Fruit fly (Drosophila melanogaster) whole organism, embryonic: Measurements from ENCODE around the gene Herc4.

Experiments
- Bdp1 ChIP-seq: fragments of 200-800 bp; sonication (Bioruptor generic); optimal IDR thresholded peaks from 3 replicates; lab custom pipeline; 2016; ENCODE audit warnings: missing biosample characterization, missing genetic modification characterization
- CG10321 ChIP-seq: fragments of 200-800 bp; sonication (Bioruptor generic); IDR thresholded peaks from 2 replicates; pipeline ENCODE4 v1.3.6; 2022; ENCODE audit warnings: missing biosample characterization, missing genetic modification characterization
- CG10979 ChIP-seq: fragments of 200-800 bp; sonication (Bioruptor generic); optimal IDR thresholded peaks from 2 replicates; lab custom pipeline; 2018; ENCODE audit warnings: missing biosample characterization, mild to moderate bottlenecking, missing genetic modification characterization, moderate library complexity
- CG12155 ChIP-seq: fragments of 200-800 bp; sonication (Bioruptor generic); optimal IDR thresholded peaks from 3 replicates; lab custom pipeline; 2016; ENCODE audit warnings: missing biosample characterization, missing genetic modification characterization
- CG12236 ChIP-seq: fragments of 200-800 bp; sonication (Bioruptor generic); optimal IDR thresholded peaks from 2 replicates; lab custom pipeline; 2016; ENCODE audit warnings: missing biosample characterization, missing genetic modification characterization
- CG15514 ChIP-seq: fragments of 200-800 bp; sonication (Bioruptor generic); optimal IDR thresholded peaks from 3 replicates; lab custom pipeline; 2017; ENCODE audit warnings: missing biosample characterization, missing genetic modification characterization, mild to moderate bottlenecking, moderate library complexity, missing genetic modification reagents
- CG15696 ChIP-seq: fragments of 200-800 bp; sonication (Bioruptor generic); optimal IDR thresholded peaks from 2 replicates; lab custom pipeline; 2019; ENCODE audit warnings: missing biosample characterization, mild to moderate bottlenecking, missing genetic modification characterization, moderate library complexity
- CG1647 ChIP-seq: fragments of 200-800 bp; sonication (Bioruptor generic); optimal IDR thresholded peaks from 3 replicates; lab custom pipeline; 2016; ENCODE audit warnings: missing biosample characterization, missing genetic modification characterization
- CG16863 ChIP-seq: fragments of 200-800 bp; sonication (Bioruptor generic); optimal IDR thresholded peaks from 3 replicates; lab custom pipeline; 2016; ENCODE audit warnings: missing biosample characterization, missing genetic modification characterization
- CG2199 ChIP-seq: fragments of 200-800 bp; sonication (Bioruptor generic); IDR thresholded peaks from 3 replicates; pipeline ENCODE4 v1.3.6; 2022; ENCODE audit warnings: missing biosample characterization, missing genetic modification characterization
- CG33557 ChIP-seq: fragments of 200-800 bp; sonication (Bioruptor generic); optimal IDR thresholded peaks from 2 replicates; lab custom pipeline; 2019; ENCODE audit warnings: missing biosample characterization, mild to moderate bottlenecking, missing genetic modification characterization, moderate library complexity
- CG34224 ChIP-seq: fragments of 200-800 bp; sonication (Bioruptor generic); IDR thresholded peaks from 3 replicates; pipeline ENCODE4 v1.3.6; 2022; ENCODE audit warnings: missing biosample characterization, missing genetic modification characterization; ENCODE audit not compliant: partially characterized antibody
- CG34422 ChIP-seq: fragments of 200-800 bp; sonication (Bioruptor generic); IDR thresholded peaks from 3 replicates; pipeline ENCODE4 v1.3.6; 2022; ENCODE audit warnings: missing biosample characterization, missing genetic modification characterization
- CG7928 ChIP-seq: fragments of 200-800 bp; sonication (Bioruptor generic); optimal IDR thresholded peaks from 2 replicates; lab custom pipeline; 2017; ENCODE audit warnings: missing biosample characterization, mild to moderate bottlenecking, missing genetic modification characterization
- CG9932 ChIP-seq: fragments of 200-800 bp; sonication (Bioruptor generic); IDR thresholded peaks from 2 replicates; pipeline ENCODE4 v1.3.6; 2022; ENCODE audit warnings: missing biosample characterization, missing genetic modification characterization
- CkIIα-i1 ChIP-seq: fragments of 200-800 bp; sonication (Bioruptor generic); IDR thresholded peaks from 2 replicates; pipeline ENCODE4 v1.3.6; 2022; ENCODE audit warnings: missing biosample characterization, missing genetic modification characterization
- Deaf1 ChIP-seq: fragments of 200-800 bp; optimal IDR thresholded peaks from 3 replicates; lab custom pipeline; 2019; ENCODE audit warnings: missing biosample characterization, mild to moderate bottlenecking, missing genetic modification characterization, moderate library complexity
- Dek ChIP-seq: fragments of 200-800 bp; sonication (Bioruptor generic); optimal IDR thresholded peaks from 3 replicates; lab custom pipeline; 2019; ENCODE audit warnings: missing biosample characterization, mild to moderate bottlenecking, missing genetic modification characterization, moderate library complexity
- Dref ChIP-seq: fragments of 200-800 bp; sonication (Bioruptor generic); IDR thresholded peaks from 2 replicates; pipeline ENCODE4 v1.3.6; 2022; ENCODE audit warnings: missing biosample characterization, missing genetic modification characterization
- Drgx ChIP-seq: fragments of 200-800 bp; sonication (Bioruptor generic); IDR thresholded peaks from 2 replicates; pipeline ENCODE4 v1.3.6; 2022; ENCODE audit warnings: missing biosample characterization, missing genetic modification characterization
- Hr51 ChIP-seq, 2 experiments: fragments of 200-800 bp; sonication (Bioruptor generic); optimal IDR thresholded peaks; 2 replicates in 1 of 2; 3 replicates in 1 of 2; lab custom pipeline; 2016 to 2018; ENCODE audit warnings: missing biosample characterization in 2 of 2, missing genetic modification characterization in 2 of 2, mild to moderate bottlenecking in 1 of 2, moderate library complexity in 1 of 2
- Meics ChIP-seq: fragments of 200-800 bp; sonication (Bioruptor generic); optimal IDR thresholded peaks from 2 replicates; lab custom pipeline; 2017; ENCODE audit warnings: missing biosample characterization, mild to moderate bottlenecking, missing genetic modification characterization
- Pdp1 ChIP-seq, 2 experiments: fragments of 200-800 bp; sonication (Bioruptor generic); optimal IDR thresholded peaks; 3 replicates each; lab custom pipeline; 2016; ENCODE audit warnings: missing biosample characterization in 2 of 2, missing genetic modification characterization in 2 of 2, mild to moderate bottlenecking in 1 of 2, moderate library complexity in 1 of 2
- Ravus ChIP-seq: fragments of 200-800 bp; sonication (Bioruptor generic); IDR thresholded peaks from 2 replicates; pipeline ENCODE4 v1.3.6; 2022; ENCODE audit warnings: missing biosample characterization, missing genetic modification characterization
- Sry-δ ChIP-seq: fragments of 200-800 bp; sonication (Bioruptor generic); optimal IDR thresholded peaks from 2 replicates; lab custom pipeline; 2016; ENCODE audit warnings: missing biosample characterization, missing genetic modification characterization
- Ssrp ChIP-seq: fragments of 200-800 bp; sonication (Bioruptor generic); optimal IDR thresholded peaks from 2 replicates; lab custom pipeline; 2018; ENCODE audit warnings: missing biosample characterization, mild to moderate bottlenecking, missing genetic modification characterization, moderate library complexity
- Xbp1 ChIP-seq: fragments of 200-800 bp; sonication (Bioruptor generic); optimal IDR thresholded peaks from 3 replicates; lab custom pipeline; 2016; ENCODE audit warnings: missing biosample characterization, mild to moderate bottlenecking, missing genetic modification characterization
- al ChIP-seq: fragments of 200-800 bp; sonication (Bioruptor generic); IDR thresholded peaks from 2 replicates; pipeline ENCODE4 v1.3.6; 2022; ENCODE audit warnings: missing biosample characterization, missing genetic modification characterization
- bigmax ChIP-seq: fragments of 200-800 bp; sonication (Bioruptor generic); optimal IDR thresholded peaks from 2 replicates; lab custom pipeline; 2018; ENCODE audit warnings: missing biosample characterization, mild to moderate bottlenecking, missing genetic modification characterization
- cato ChIP-seq: fragments of 200-800 bp; sonication (Bioruptor generic); optimal IDR thresholded peaks from 2 replicates; lab custom pipeline; 2016; ENCODE audit warnings: missing biosample characterization, missing genetic modification characterization, borderline replicate concordance
- caup ChIP-seq: fragments of 200-800 bp; sonication (Bioruptor generic); optimal IDR thresholded peaks from 3 replicates; lab custom pipeline; 2017; ENCODE audit warnings: missing biosample characterization, mild to moderate bottlenecking, missing genetic modification characterization, moderate library complexity; ENCODE audit not compliant: severe bottlenecking
- chif ChIP-seq, 2 experiments: fragments of 200-800 bp; sonication (Bioruptor generic); optimal IDR thresholded peaks; 3 replicates each; lab custom pipeline; 2016; ENCODE audit warnings: missing biosample characterization in 2 of 2, missing genetic modification characterization in 2 of 2
- ci ChIP-seq: fragments of 200-800 bp; sonication (Bioruptor generic); IDR thresholded peaks from 3 replicates; pipeline ENCODE4 v1.3.6; 2022; ENCODE audit warnings: missing biosample characterization, missing genetic modification characterization
- disco-r ChIP-seq: fragments of 200-800 bp; sonication (Bioruptor generic); optimal IDR thresholded peaks from 2 replicates; lab custom pipeline; 2016; ENCODE audit warnings: missing biosample characterization, missing genetic modification characterization
- en ChIP-seq: fragments of 200-800 bp; sonication (Bioruptor generic); optimal IDR thresholded peaks from 2 replicates; lab custom pipeline; 2016; ENCODE audit warnings: missing biosample characterization, missing genetic modification characterization
- esg ChIP-seq: fragments of 200-800 bp; sonication (Bioruptor generic); conservative IDR thresholded peaks from 2 replicates; pipeline ENCODE4 v1.3.6; 2022; ENCODE audit warnings: missing biosample characterization, missing genetic modification characterization
- grn ChIP-seq: fragments of 200-800 bp; sonication (Bioruptor generic); optimal IDR thresholded peaks from 3 replicates; lab custom pipeline; 2017; ENCODE audit warnings: missing biosample characterization, missing genetic modification characterization
- ham ChIP-seq: fragments of 200-800 bp; sonication (Bioruptor generic); IDR thresholded peaks from 2 replicates; pipeline ENCODE4 v1.3.6; 2022; ENCODE audit warnings: missing biosample characterization, missing genetic modification characterization
- hkb ChIP-seq, 2 experiments: fragments of 200-800 bp in 1 of 2; fragments of >200 bp in 1 of 2; sonication (Bioruptor generic) in 1 of 2; IDR thresholded peaks in 1 of 2; optimal IDR thresholded peaks in 1 of 2; 2 replicates each; pipeline versions ENCODE4 v1.3.6 to Lab custom; 2017 to 2022; ENCODE audit warnings: missing biosample characterization in 1 of 2, missing genetic modification characterization in 1 of 2
- nerfin-1 ChIP-seq: fragments of 200-800 bp; sonication (Bioruptor generic); optimal IDR thresholded peaks from 3 replicates; lab custom pipeline; 2019; ENCODE audit warnings: missing biosample characterization, mild to moderate bottlenecking, missing genetic modification characterization, moderate library complexity
- pb ChIP-seq: fragments of 200-800 bp; sonication (Bioruptor generic); optimal IDR thresholded peaks from 3 replicates; lab custom pipeline; 2016; ENCODE audit warnings: missing biosample characterization, missing genetic modification characterization
- repo ChIP-seq: fragments of 200-800 bp; sonication (Bioruptor generic); optimal IDR thresholded peaks from 2 replicates; lab custom pipeline; 2016; ENCODE audit warnings: missing biosample characterization, missing genetic modification characterization
- sd ChIP-seq: fragments of 200-800 bp; sonication (Bioruptor generic); optimal IDR thresholded peaks from 3 replicates; lab custom pipeline; 2018; ENCODE audit warnings: missing biosample characterization, mild to moderate bottlenecking, missing genetic modification characterization, moderate library complexity
- sens ChIP-seq: fragments of 200-800 bp; sonication (Bioruptor generic); peaks from one replicate; lab custom pipeline; 2016; ENCODE audit warnings: missing biosample characterization, missing genetic modification characterization
- sob ChIP-seq: fragments of 200-800 bp; sonication (Bioruptor generic); IDR thresholded peaks from 2 replicates; pipeline ENCODE4 v1.3.6; 2022; ENCODE audit warnings: missing biosample characterization, missing genetic modification characterization
- sqz ChIP-seq: fragments of 200-800 bp; sonication (Bioruptor generic); optimal IDR thresholded peaks from 3 replicates; lab custom pipeline; 2018; ENCODE audit warnings: missing biosample characterization, mild to moderate bottlenecking, missing genetic modification characterization
- stwl ChIP-seq: fragments of 200-800 bp; sonication (Bioruptor generic); optimal IDR thresholded peaks from 3 replicates; lab custom pipeline; 2018; ENCODE audit warnings: missing biosample characterization, mild to moderate bottlenecking, missing genetic modification characterization, moderate library complexity
- wek ChIP-seq: fragments of 200-800 bp; sonication (Bioruptor generic); optimal IDR thresholded peaks from 3 replicates; lab custom pipeline; 2018; ENCODE audit warnings: missing biosample characterization, mild to moderate bottlenecking, missing genetic modification characterization, moderate library complexity

The Herc4 gene

dm6 chr3L:1334571-1335427, 21.3 kb downstream of the Herc4 start, which contains the start of the genes Hmbs and CG2211 (continued):
- TF ChIP-seq CG10979 (peak; percentile 83), ci (GFP tag; lab: Robert Waterston, UW) (peak; percentile 92), cato (GFP tag; lab: Kevin White, UChicago) (peak; percentile 74), Meics (GFP tag; lab: Kevin White, UChicago) (peak; percentile 86), Ssrp (tag; lab: Kevin White, UChicago) (peak; percentile 77), Drgx (GFP tag; lab: Robert Waterston, UW) (peak; percentile 79), al (GFP tag; lab: Robert Waterston, UW) (peak; percentile 79), Dek (tag; lab: Kevin White, UChicago) (peak; percentile 78), sob (GFP tag; lab: Robert Waterston, UW) (peak; percentile 90), CG1647 (GFP tag; lab: Kevin White, UChicago) (peak; percentile 81), CG16863 (GFP tag; lab: Kevin White, UChicago) (peak; percentile 88), esg (peak; percentile 75), Pdp1 (GFP tag; optimal IDR thresholded peaks at IDR 0.05; lab: Kevin White, UChicago) (peak in 1 of 2 experiments; percentile 88), Hr51 (GFP tag; optimal IDR thresholded peaks at IDR 0.05; lab: Kevin White, UChicago) (peak; percentile 85 to 89), sd (tag; lab: Kevin White, UChicago) (peak; percentile 58), repo (peak; percentile 74), Ravus (peak; percentile 36; the same call in 1 of the 2 replicates), disco-r (GFP tag; lab: Kevin White, UChicago) (peak; percentile 64), CkIIα-i1 (GFP tag; lab: Robert Waterston, UW) (no peak), CG34422 (GFP tag; lab: Robert Waterston, UW) (peak; percentile 88), bigmax (no peak), CG15696 (tag; lab: Kevin White, UChicago) (peak; percentile 92), sens (GFP tag; lab: Kevin White, UChicago) (peak; percentile 98), ham (GFP tag; lab: Robert Waterston, UW) (no peak), caup (GFP tag; lab: Kevin White, UChicago) (peak; percentile 86), Bdp1 (peak; percentile 79), wek (GFP tag; lab: Kevin White, UChicago) (peak; percentile 28), stwl (tag; lab: Kevin White, UChicago) (peak; percentile 92), CG33557 (GFP tag; lab: Kevin White, UChicago) (peak; percentile 79), CG15514 (GFP tag; lab: Kevin White, UChicago) (peak; percentile 94), hkb (optimal IDR thresholded peaks at IDR 0.05; lab: Kevin White, UChicago) (peak; percentile 67), hkb (GFP tag; IDR thresholded peaks at IDR 0.05; lab: Robert Waterston, UW) (peak; percentile 89), CG10321 (GFP tag; lab: Robert Waterston, UW) (peak; percentile 45; the same call in 1 of the 2 replicates), sqz (GFP tag; lab: Kevin White, UChicago) (no peak), CG7928 (GFP tag; lab: Kevin White, UChicago) (peak; percentile 96), CG34224 (GFP tag; lab: Robert Waterston, UW) (no peak), nerfin-1 (tag; lab: Kevin White, UChicago) (peak; percentile 84), en (peak; percentile 3), chif (GFP tag; optimal IDR thresholded peaks at IDR 0.05; lab: Kevin White, UChicago) (peak; percentile 81 to 93), pb (peak; percentile 18), CG9932 (GFP tag; lab: Robert Waterston, UW) (peak; percentile 94), Sry-δ (peak; percentile 70), CG2199 (GFP tag; lab: Robert Waterston, UW) (no peak), Dref (GFP tag; lab: Robert Waterston, UW) (peak; percentile 67), Deaf1 (tag; lab: Kevin White, UChicago) (peak; percentile 75), CG12236 (GFP tag; lab: Kevin White, UChicago) (peak; percentile 77), Xbp1 (GFP tag; lab: Kevin White, UChicago) (peak; percentile 91), grn (GFP tag; lab: Kevin White, UChicago) (peak; percentile 32), CG12155 (GFP tag; lab: Kevin White, UChicago) (peak; percentile 86)
